Fruit fly (Drosophila melanogaster) whole organism, adult: ENCODE measurements around the gene CheB38a.

Experiments used
- CG11617 ChIP-seq: fragments of 200-800 bp; sonication (Bioruptor generic); optimal IDR thresholded peaks from 2 replicates; lab custom pipeline; 2017; ENCODE audit warnings: mild to moderate bottlenecking, missing biosample characterization, missing genetic modification reagents, missing genetic modification characterization
- CG12768 ChIP-seq: fragments of 200-800 bp; sonication (Bioruptor generic); optimal IDR thresholded peaks from 2 replicates; lab custom pipeline; 2017; ENCODE audit warnings: missing biosample characterization, missing genetic modification characterization, mild to moderate bottlenecking, moderate library complexity, missing genetic modification reagents
- CG1620 ChIP-seq: fragments of 200-800 bp; sonication (Bioruptor generic); optimal IDR thresholded peaks from 2 replicates; lab custom pipeline; 2016; ENCODE audit warnings: missing biosample characterization, missing genetic modification characterization
- CG5204 ChIP-seq: fragments of 200-800 bp; sonication (Bioruptor generic); optimal IDR thresholded peaks from 2 replicates; lab custom pipeline; 2016; ENCODE audit warnings: missing biosample characterization, missing genetic modification characterization
- CG7045 ChIP-seq: fragments of 200-800 bp; sonication (Bioruptor generic); optimal IDR thresholded peaks from 2 replicates; lab custom pipeline; 2017; ENCODE audit warnings: missing biosample characterization, mild to moderate bottlenecking, missing genetic modification characterization
- CG7101 ChIP-seq: fragments of 200-800 bp; sonication (Bioruptor generic); optimal IDR thresholded peaks from 2 replicates; lab custom pipeline; 2018; ENCODE audit warnings: missing biosample characterization, mild to moderate bottlenecking, missing genetic modification characterization, moderate library complexity
- Clk ChIP-seq: fragments of 200-800 bp; sonication (Bioruptor generic); optimal IDR thresholded peaks from 2 replicates; lab custom pipeline; 2017; ENCODE audit warnings: missing biosample characterization, missing genetic modification characterization
- Crg-1 ChIP-seq: fragments of 200-800 bp; sonication (Bioruptor generic); optimal IDR thresholded peaks from 2 replicates; lab custom pipeline; 2016; ENCODE audit warnings: missing biosample characterization, missing genetic modification characterization
- Hr96 ChIP-seq: fragments of 200-800 bp; sonication (Bioruptor generic); optimal IDR thresholded peaks from 2 replicates; lab custom pipeline; 2016; ENCODE audit warnings: missing biosample characterization, missing genetic modification characterization
- Mnt ChIP-seq: fragments of 200-800 bp; sonication (Bioruptor generic); optimal IDR thresholded peaks from 2 replicates; lab custom pipeline; 2016; ENCODE audit warnings: missing biosample characterization, mild to moderate bottlenecking, missing genetic modification characterization
- bab1 ChIP-seq: fragments of 200-800 bp; sonication (Bioruptor generic); optimal IDR thresholded peaks from 3 replicates; lab custom pipeline; 2019; ENCODE audit warnings: missing biosample characterization, mild to moderate bottlenecking, missing genetic modification characterization, moderate library complexity
- cic ChIP-seq: fragments of 200-800 bp; sonication (Bioruptor generic); optimal IDR thresholded peaks from 2 replicates; lab custom pipeline; 2017; ENCODE audit warnings: missing biosample characterization, mild to moderate bottlenecking, missing genetic modification characterization, moderate library complexity
- cnc ChIP-seq, 2 experiments: fragments of >200 bp; optimal IDR thresholded peaks; 2 replicates each; lab custom pipeline; 2017
- kay ChIP-seq: fragments of 200-800 bp; sonication (Bioruptor generic); peaks from one replicate; lab custom pipeline; 2016; ENCODE audit warnings: missing biosample characterization, missing genetic modification characterization, borderline replicate concordance
- ovo ChIP-seq: fragments of 200-800 bp; sonication (Bioruptor generic); optimal IDR thresholded peaks from 2 replicates; lab custom pipeline; 2016; ENCODE audit warnings: missing biosample characterization, missing genetic modification characterization
- pad ChIP-seq: fragments of 200-800 bp; sonication (Bioruptor generic); optimal IDR thresholded peaks from 3 replicates; lab custom pipeline; 2017; ENCODE audit warnings: missing biosample characterization, missing genetic modification characterization, mild to moderate bottlenecking, moderate library complexity, missing genetic modification reagents
- tj ChIP-seq: fragments of 200-800 bp; sonication (Bioruptor generic); optimal IDR thresholded peaks from 3 replicates; lab custom pipeline; 2017; ENCODE audit warnings: missing biosample characterization, mild to moderate bottlenecking, missing genetic modification characterization, moderate library complexity
- toe ChIP-seq: fragments of 200-800 bp; sonication (Bioruptor generic); optimal IDR thresholded peaks from 2 replicates; lab custom pipeline; 2016; ENCODE audit warnings: missing biosample characterization, missing genetic modification characterization

The CheB38a gene

DNA sequence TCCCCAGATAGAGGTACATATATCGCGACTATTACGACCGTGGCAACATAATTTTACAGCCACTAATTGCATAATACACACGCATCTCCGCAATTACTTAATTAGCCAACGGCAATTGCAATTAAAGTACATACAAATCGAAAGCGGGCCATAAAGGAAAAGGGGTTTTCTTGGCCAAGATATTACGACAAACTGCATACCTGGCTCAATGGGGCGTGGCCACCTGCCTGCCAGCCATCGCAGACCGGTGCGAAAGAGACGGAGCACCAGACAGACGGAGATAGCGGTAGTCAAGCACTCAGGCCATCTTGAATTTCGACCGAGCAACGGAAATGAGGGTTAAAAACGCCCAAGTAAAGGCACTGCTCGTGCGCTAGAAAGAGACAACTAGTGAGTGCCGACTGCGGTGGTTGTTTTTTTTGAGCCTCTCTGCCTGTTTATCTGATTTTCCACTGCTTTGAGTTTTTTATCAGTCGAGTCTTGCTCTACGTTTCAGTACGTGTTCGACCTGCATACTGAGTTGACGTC is 48.0 kb downstream of the CheB38a start, which contains the start of gene cad:
Gene cad, plus strand, starts transcription at position 490 of the 528 bp plus-strand sequence.
- peak; percentile 29 for TF ChIP-seq ovo (GFP tag; lab: Kevin White, UChicago)
- peak; percentile 5 for TF ChIP-seq CG7045 (GFP tag; lab: Kevin White, UChicago)
- peak; percentile 93 for TF ChIP-seq pad (GFP tag; lab: Kevin White, UChicago)
- TF ChIP-seq Hr96 (GFP tag; lab: Kevin White, UChicago), result peak; percentile 37
- TF ChIP-seq CG12768 (GFP tag; lab: Kevin White, UChicago), result peak; percentile 30
- TF ChIP-seq bab1 (GFP tag; lab: Kevin White, UChicago), result peak; percentile 5
- TF ChIP-seq tj, result peak; percentile 5
- no peak for TF ChIP-seq CG11617 (GFP tag; lab: Kevin White, UChicago)
- no peak for TF ChIP-seq toe (GFP tag; lab: Kevin White, UChicago)
- no peak for TF ChIP-seq Crg-1 (GFP tag; lab: Kevin White, UChicago)
- peak; percentile 33 for TF ChIP-seq CG7101 (tag; lab: Kevin White, UChicago)

DNA sequence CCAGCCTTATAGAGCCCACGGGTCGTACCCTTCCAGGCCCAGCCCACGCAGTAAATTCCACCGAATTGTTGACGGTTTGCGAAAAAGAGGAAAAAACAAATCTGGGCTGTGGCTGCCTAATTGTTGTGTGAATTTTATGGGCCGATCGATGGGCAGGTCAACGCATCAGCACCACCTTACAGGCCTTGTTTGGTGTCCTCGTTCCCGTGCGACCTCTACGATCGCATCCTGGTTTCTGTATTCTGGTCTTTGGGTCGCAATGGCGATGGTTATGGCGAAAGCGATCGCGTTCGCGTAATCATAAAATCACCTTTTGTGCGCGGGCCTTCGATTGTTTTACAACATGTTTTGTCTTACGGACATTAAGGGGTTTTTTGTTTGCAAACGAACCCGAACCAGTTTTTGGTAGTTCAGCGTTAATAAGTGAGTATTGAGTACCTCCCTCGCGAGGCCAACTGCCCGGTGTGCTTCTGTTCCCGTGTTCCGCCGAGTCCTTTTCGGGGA is 49.7 kb downstream of the CheB38a start:
- TF ChIP-seq toe (GFP tag; lab: Kevin White, UChicago), result no peak
- TF ChIP-seq cic (GFP tag; lab: Kevin White, UChicago), result no peak
- no peak for TF ChIP-seq ovo (GFP tag; lab: Kevin White, UChicago)
- TF ChIP-seq Clk (GFP tag; lab: Kevin White, UChicago), result no peak
- no peak for TF ChIP-seq pad (GFP tag; lab: Kevin White, UChicago)
- no peak for TF ChIP-seq kay
- no peak for TF ChIP-seq Mnt
- no peak for TF ChIP-seq CG5204 (GFP tag; lab: Kevin White, UChicago)
- no peak for TF ChIP-seq cnc (optimal IDR thresholded peaks at IDR 0.05; lab: Kevin White, UChicago)
- no peak for TF ChIP-seq bab1 (GFP tag; lab: Kevin White, UChicago)
- no peak for TF ChIP-seq CG7101 (tag; lab: Kevin White, UChicago)
- no peak for TF ChIP-seq CG1620 (GFP tag; lab: Kevin White, UChicago)
- TF ChIP-seq Crg-1 (GFP tag; lab: Kevin White, UChicago), result no peak
